Worm (Caenorhabditis elegans): ENCODE data around the gene C49F8.1.

- no peak for TF ChIP-seq egl-27 (tag; optimal IDR thresholded peaks at IDR 0.05)
- TF ChIP-seq alr-1 (tag; optimal IDR thresholded peaks at IDR 0.05), result no peak
- TF ChIP-seq elt-1 (tag; optimal IDR thresholded peaks at IDR 0.05), result no peak
- no peak for TF ChIP-seq lin-13 (GFP tag; optimal IDR thresholded peaks at IDR 0.05)
- no peak for TF ChIP-seq nhr-25 (tag; optimal IDR thresholded peaks at IDR 0.05)
- TF ChIP-seq snpc-4 (tag; optimal IDR thresholded peaks at IDR 0.05), result no peak
- no peak for TF ChIP-seq mdl-1 (tag; optimal IDR thresholded peaks at IDR 0.05)
Measured at ce11 chrX:13352164-13352563, 12.6 kb downstream of the C49F8.1 start.
